Worm (Caenorhabditis elegans): ENCODE data around the gene pgp-14.

Gene pgp-14

ce11 chrX:12750805-12751204, 1.4 kb upstream of the pgp-14 start:
- no peak for TF ChIP-seq unc-62 (GFP tag; optimal IDR thresholded peaks at IDR 0.05)

ce11 chrX:12738454-12738853, 10.9 kb downstream of the pgp-14 start, which contains the start of gene pgp-13:
pgp-13 (plus strand) TSS chrX:12738754.
- no peak for TF ChIP-seq unc-62 (GFP tag; optimal IDR thresholded peaks at IDR 0.05)

- no peak for TF ChIP-seq unc-62 (GFP tag; optimal IDR thresholded peaks at IDR 0.05)
Measured at ce11 chrX:12731188-12731857, 18.1 kb downstream of the pgp-14 start, which contains the start of gene pgp-12. pgp-12 (plus strand) TSS chrX:12731807.

- no peak for TF ChIP-seq unc-62 (GFP tag; optimal IDR thresholded peaks at IDR 0.05)
Measured at ce11 chrX:12730075-12730474, 19.3 kb downstream of the pgp-14 start.

- no peak for TF ChIP-seq unc-62 (GFP tag; optimal IDR thresholded peaks at IDR 0.05)
Measured at ce11 chrX:12726129-12726528, 23.3 kb downstream of the pgp-14 start.

- no peak for TF ChIP-seq unc-62 (GFP tag; optimal IDR thresholded peaks at IDR 0.05)
Measured at ce11 chrX:12721429-12721828, 28.0 kb downstream of the pgp-14 start.

- TF ChIP-seq unc-62 (GFP tag; optimal IDR thresholded peaks at IDR 0.05), result no peak
Measured at ce11 chrX:12713014-12713413, 36.4 kb downstream of the pgp-14 start.

ce11 chrX:12712353-12712752, 37.0 kb downstream of the pgp-14 start, which contains the start of gene rgs-2:
rgs-2 (plus strand) TSS chrX:12712653.
- no peak for TF ChIP-seq unc-62 (GFP tag; optimal IDR thresholded peaks at IDR 0.05)

ce11 chrX:12704721-12705120, 44.7 kb downstream of the pgp-14 start, which contains the start of gene nhr-272:
nhr-272 (minus strand) TSS chrX:12704821.
- TF ChIP-seq unc-62 (GFP tag; optimal IDR thresholded peaks at IDR 0.05), result no peak

- no peak for TF ChIP-seq unc-62 (GFP tag; optimal IDR thresholded peaks at IDR 0.05)
Measured at ce11 chrX:12702713-12703112, 46.7 kb downstream of the pgp-14 start.

- TF ChIP-seq unc-62 (GFP tag; optimal IDR thresholded peaks at IDR 0.05), result no peak
Measured at ce11 chrX:12701963-12702362, 47.4 kb downstream of the pgp-14 start, which contains the start of gene nhr-214. nhr-214 (minus strand) TSS chrX:12702063.

- no peak for TF ChIP-seq unc-62 (GFP tag; optimal IDR thresholded peaks at IDR 0.05)
Measured at ce11 chrX:12700456-12700855, 48.9 kb downstream of the pgp-14 start, which contains the start of gene nhr-26. nhr-26 (minus strand) TSS chrX:12700465.
